Worm (Caenorhabditis elegans): Measurements from ENCODE around the gene srz-23.

DNA sequence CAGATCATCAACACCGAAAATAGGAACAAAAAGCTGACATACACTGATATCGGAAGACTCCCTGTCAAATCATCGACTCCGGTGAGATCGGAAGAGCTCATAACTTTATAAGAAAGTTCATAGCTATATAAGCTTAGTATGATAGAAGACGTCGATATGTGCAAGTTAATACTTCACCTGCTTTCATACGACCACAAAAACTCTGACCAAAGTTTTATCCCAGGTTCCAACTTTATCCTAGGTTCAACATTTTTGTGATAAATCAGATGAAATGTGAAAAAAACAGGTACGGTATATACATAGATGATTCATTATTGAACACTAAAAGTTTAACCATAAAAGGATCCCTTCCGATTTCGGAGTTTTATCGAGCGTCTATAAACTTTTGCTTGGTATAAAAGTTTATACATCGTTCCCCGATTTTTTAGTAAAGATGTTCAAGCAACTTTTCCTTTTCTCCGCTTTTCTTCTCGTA is 25.5 kb downstream of the srz-23 start, which contains the start of the genes srz-70 and C09G12.5:
- TF ChIP-seq unc-62 (GFP tag; optimal IDR thresholded peaks at IDR 0.05) (no peak), lin-39 (tag; optimal IDR thresholded peaks at IDR 0.05) (no peak), egl-27 (tag; optimal IDR thresholded peaks at IDR 0.05) (no peak), gmeb-1 (tag; optimal IDR thresholded peaks at IDR 0.05) (no peak), lin-13 (GFP tag; optimal IDR thresholded peaks at IDR 0.05) (no peak)

Data from whole organism, L2 larva.